Worm (Caenorhabditis elegans): ENCODE data around the gene C45B11.8.

C45B11.8 gene

ce11 chrV:11074448-11074847 is 33.9 kb downstream of the C45B11.8 start, which contains the start of gene act-3:
Gene act-3 (minus strand): TSS chrV:11074498.
- TF ChIP-seq med-1 (GFP tag; optimal IDR thresholded peaks at IDR 0.05; ENCODE audit: insufficient read depth) (no peak), cog-1 (tag; optimal IDR thresholded peaks at IDR 0.05) (peak; percentile 35)

DNA sequence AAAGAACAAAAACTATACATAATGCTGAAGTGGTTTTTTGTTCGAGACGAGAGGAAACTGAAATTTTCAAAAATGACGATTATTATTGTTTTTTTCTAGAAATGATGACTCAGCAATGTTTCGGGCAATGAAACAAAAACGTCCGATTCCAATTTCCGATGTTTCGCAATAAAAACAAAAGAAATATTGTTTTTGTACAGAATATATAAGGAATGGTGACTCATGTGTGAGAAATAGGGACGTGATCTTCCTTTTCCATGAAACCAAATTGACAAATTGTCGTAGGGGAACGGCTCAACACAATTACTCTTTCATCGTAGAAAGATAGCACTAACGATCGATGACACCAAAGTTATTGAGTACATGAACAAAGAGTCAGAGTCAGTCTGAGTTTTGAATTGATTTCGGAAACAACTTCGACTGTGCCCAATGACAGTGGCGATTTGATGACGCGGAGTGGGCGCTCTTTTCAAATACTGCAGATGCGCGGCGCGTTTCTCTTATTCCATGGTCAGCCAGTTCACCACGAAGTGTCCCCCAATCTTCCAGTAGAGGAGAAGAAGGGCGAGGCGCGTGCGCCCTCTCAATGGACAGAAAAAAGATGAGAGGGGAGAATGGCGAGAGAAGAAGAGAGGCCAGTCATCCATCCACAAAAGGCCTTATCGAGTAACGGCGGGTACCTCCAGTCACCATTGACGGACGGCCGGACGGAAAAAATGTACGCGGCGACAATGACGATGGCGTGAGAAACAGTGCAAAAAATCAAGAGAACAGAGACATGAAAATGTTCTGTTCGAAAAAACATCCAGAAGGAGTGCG is 34.8 kb downstream of the C45B11.8 start:
- TF ChIP-seq med-1 (GFP tag; optimal IDR thresholded peaks at IDR 0.05; ENCODE audit: insufficient read depth) (no peak), flt-1 (GFP tag; IDR thresholded peaks at IDR 0.05) (peak; percentile 48; the same call in 1 of the 2 replicates)

- TF ChIP-seq T22C8.4 (GFP tag; IDR thresholded peaks at IDR 0.05) (no peak), ref-1 (GFP tag; conservative IDR thresholded peaks at IDR 0.05) (no peak), tab-1 (GFP tag; IDR thresholded peaks at IDR 0.05) (no peak), med-1 (GFP tag; optimal IDR thresholded peaks at IDR 0.05; ENCODE audit: insufficient read depth) (no peak), cog-1 (tag; optimal IDR thresholded peaks at IDR 0.05) (no peak), ztf-23 (GFP tag; IDR thresholded peaks at IDR 0.05) (no peak), klf-2 (GFP tag; conservative IDR thresholded peaks at IDR 0.05) (no peak), flt-1 (GFP tag; IDR thresholded peaks at IDR 0.05) (no peak), ztf-29 (GFP tag; IDR thresholded peaks at IDR 0.05) (no peak)
Measured at ce11 chrV:11076028-11076402, 35.4 kb downstream of the C45B11.8 start.

- TF ChIP-seq flt-1 (GFP tag; IDR thresholded peaks at IDR 0.05) (no peak), cog-1 (tag; optimal IDR thresholded peaks at IDR 0.05) (no peak), tab-1 (GFP tag; IDR thresholded peaks at IDR 0.05) (no peak), ref-1 (GFP tag; conservative IDR thresholded peaks at IDR 0.05) (no peak), ztf-29 (GFP tag; IDR thresholded peaks at IDR 0.05) (no peak), ztf-23 (GFP tag; IDR thresholded peaks at IDR 0.05) (no peak), klf-2 (GFP tag; conservative IDR thresholded peaks at IDR 0.05) (no peak)
Measured at ce11 chrV:11076403-11076802, 35.8 kb downstream of the C45B11.8 start.

DNA sequence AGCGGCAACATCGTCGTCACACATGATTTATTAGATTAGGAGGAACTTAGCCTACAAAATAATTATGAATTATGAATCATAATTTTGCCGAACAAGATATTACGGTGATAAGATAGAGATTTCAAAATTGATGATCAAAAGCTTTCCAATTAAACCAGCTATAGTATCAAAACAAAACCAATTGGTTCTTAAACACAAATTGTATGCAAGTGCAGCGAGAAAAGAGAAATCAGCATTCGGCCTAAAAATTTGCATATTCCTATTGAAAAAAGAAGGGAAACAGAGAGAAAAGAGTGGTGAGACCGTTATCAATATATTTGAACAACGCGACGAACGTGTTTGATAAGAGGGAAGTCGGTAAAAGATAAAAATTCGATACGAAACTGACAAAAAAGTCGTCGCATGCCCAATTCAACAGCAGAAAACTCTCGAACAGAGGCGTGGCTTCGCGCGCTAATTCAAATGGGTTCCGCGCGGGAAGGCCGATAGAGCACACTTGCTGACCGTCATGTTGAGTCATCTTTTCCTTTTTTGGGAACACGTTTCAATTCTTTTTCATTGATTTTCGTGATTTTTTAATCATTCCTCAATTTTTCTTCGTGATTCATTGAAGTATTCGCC is 37.6 kb downstream of the C45B11.8 start, which contains the start of gene act-2:
act-2 (minus strand) TSS at position 51 of the 621 bp plus-strand sequence.
- peak; percentile 14; the same call in 1 of the 2 replicates for TF ChIP-seq ztf-23 (GFP tag; IDR thresholded peaks at IDR 0.05)
- peak; percentile 28 for TF ChIP-seq cog-1 (tag; optimal IDR thresholded peaks at IDR 0.05)
- TF ChIP-seq flt-1 (GFP tag; IDR thresholded peaks at IDR 0.05), result peak; percentile 53; the same call in 1 of the 2 replicates
- TF ChIP-seq klf-2 (GFP tag; conservative IDR thresholded peaks at IDR 0.05), result no peak
- no peak for TF ChIP-seq ref-1 (GFP tag; conservative IDR thresholded peaks at IDR 0.05)
- no peak for TF ChIP-seq ztf-29 (GFP tag; IDR thresholded peaks at IDR 0.05)
- no peak for TF ChIP-seq tab-1 (GFP tag; IDR thresholded peaks at IDR 0.05)
- no peak for TF ChIP-seq T22C8.4 (GFP tag; IDR thresholded peaks at IDR 0.05)
- no peak for TF ChIP-seq med-1 (GFP tag; optimal IDR thresholded peaks at IDR 0.05; ENCODE audit: insufficient read depth)

DNA sequence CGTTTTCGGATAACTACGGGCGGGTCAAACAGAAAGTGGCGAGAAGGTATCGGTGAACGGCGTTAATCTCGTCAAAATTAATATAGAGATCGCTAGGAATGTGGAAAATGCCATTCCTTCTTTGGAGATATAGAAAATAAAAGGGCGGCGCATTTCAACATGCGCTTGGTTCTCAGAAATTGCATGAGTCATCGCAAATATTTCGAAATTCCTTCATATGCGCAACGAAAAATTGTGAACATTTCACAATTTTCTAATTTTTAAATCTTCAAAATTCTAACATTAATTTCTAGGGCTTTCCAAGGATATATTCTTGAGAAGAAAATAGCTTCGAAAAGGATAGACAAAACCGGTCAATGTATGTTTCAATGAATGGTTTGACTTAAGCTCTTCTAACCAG is 38.3 kb downstream of the C45B11.8 start:
- TF ChIP-seq ref-1 (GFP tag; conservative IDR thresholded peaks at IDR 0.05) (no peak), med-1 (GFP tag; optimal IDR thresholded peaks at IDR 0.05; ENCODE audit: insufficient read depth) (no peak), T22C8.4 (GFP tag; IDR thresholded peaks at IDR 0.05) (no peak)

- TF ChIP-seq med-1 (GFP tag; optimal IDR thresholded peaks at IDR 0.05; ENCODE audit: insufficient read depth) (no peak), cog-1 (tag; optimal IDR thresholded peaks at IDR 0.05) (no peak), flt-1 (GFP tag; IDR thresholded peaks at IDR 0.05) (0 out of 2 replicates have a peak, but pooled peaks have one; percentile 27), ztf-23 (GFP tag; IDR thresholded peaks at IDR 0.05) (no peak)
Measured at ce11 chrV:11080345-11081102, 40.0 kb downstream of the C45B11.8 start, which contains the start of gene act-1. Gene act-1 (plus strand): TSS chrV:11081052.

DNA sequence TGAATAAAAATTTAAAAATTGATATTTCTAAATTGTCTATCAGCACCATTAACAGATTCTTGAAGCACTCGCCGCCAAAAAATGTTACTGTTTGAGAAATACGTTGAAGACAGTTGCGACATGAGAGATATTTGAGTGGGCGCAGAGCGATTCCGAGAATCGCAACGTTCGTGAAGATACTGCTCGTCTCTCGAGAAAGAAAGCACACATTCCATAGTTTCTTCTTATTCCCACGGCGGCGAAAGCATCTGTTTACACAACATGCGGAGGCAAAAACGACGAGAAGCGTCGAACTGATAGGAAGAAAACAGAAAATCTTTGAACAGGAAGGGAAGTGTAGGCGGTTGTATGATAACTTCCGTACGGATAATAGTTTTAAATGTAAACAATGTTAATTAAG is 41.9 kb downstream of the C45B11.8 start:
- TF ChIP-seq cog-1 (tag; optimal IDR thresholded peaks at IDR 0.05) (peak; percentile 23), med-1 (GFP tag; optimal IDR thresholded peaks at IDR 0.05; ENCODE audit: insufficient read depth) (no peak)

DNA sequence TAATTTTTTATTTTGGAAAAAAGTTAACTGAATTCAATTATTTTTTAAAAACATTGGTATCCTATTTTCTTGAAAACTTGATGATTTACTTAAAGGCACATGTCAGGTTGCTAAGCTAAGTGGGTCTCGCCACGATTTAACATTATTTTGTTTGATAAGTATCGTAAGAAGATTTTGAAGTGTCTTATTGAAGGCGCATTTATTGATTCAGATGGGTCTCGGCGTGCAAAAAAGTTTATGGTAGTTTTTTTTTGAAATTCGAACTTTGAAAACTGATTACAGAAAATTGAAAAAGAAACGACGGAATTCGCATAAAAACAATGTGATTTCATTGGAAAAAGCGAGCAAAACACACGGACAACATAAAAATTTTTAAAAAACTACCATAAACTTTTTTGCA is 42.4 kb downstream of the C45B11.8 start:
- TF ChIP-seq tab-1 (GFP tag; IDR thresholded peaks at IDR 0.05) (no peak), ztf-23 (GFP tag; IDR thresholded peaks at IDR 0.05) (no peak), med-1 (GFP tag; optimal IDR thresholded peaks at IDR 0.05; ENCODE audit: insufficient read depth) (no peak), flt-1 (GFP tag; IDR thresholded peaks at IDR 0.05) (no peak), ref-1 (GFP tag; conservative IDR thresholded peaks at IDR 0.05) (no peak), T22C8.4 (GFP tag; IDR thresholded peaks at IDR 0.05) (no peak), klf-2 (GFP tag; conservative IDR thresholded peaks at IDR 0.05) (no peak), ztf-29 (GFP tag; IDR thresholded peaks at IDR 0.05) (no peak)

ce11 chrV:11083691-11084090 is 43.1 kb downstream of the C45B11.8 start:
- TF ChIP-seq flt-1 (GFP tag; IDR thresholded peaks at IDR 0.05), result no peak
- TF ChIP-seq cog-1 (tag; optimal IDR thresholded peaks at IDR 0.05), result peak; percentile 77
- TF ChIP-seq tab-1 (GFP tag; IDR thresholded peaks at IDR 0.05), result no peak
- no peak for TF ChIP-seq med-1 (GFP tag; optimal IDR thresholded peaks at IDR 0.05; ENCODE audit: insufficient read depth)
